Worm (Caenorhabditis elegans): ENCODE results near the gene lact-7.

DNA sequence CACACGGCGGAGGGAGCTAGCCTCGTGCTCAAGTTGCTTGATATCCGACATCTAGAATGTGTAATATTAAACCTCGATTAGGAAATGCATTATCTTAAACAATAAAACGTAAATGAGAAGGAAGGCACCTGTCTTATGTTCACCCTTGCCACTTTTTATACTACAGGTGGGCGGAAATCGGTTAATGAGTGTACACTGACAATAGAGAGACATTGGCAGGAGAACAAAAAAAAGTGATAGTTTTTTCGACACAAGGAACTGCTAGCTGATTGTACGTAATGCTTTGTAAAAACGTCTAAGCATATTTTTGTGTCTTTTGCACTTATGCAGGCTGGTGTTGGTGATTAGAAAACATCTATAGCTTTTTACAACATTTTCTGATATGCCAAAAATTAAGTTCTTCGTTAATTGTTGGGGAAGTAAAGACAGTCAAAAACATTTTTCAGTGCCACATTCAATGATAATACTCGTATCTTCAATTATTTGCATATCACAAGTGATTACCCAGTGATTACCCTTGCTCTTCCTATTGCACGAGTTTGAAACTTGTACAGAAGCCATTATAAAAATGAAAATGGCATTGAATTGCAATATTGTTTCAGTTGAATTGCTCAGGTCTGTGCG lies 46.6 kb upstream of the lact-7 start, which contains the start of gene col-180:
- TF ChIP-seq hrde-1 (tag; optimal IDR thresholded peaks at IDR 0.05; ENCODE audit: borderline replicate concordance) (no peak), ekl-4 (GFP tag; IDR thresholded peaks at IDR 0.05) (no peak), gei-17 (GFP tag; optimal IDR thresholded peaks at IDR 0.05) (no peak), pha-4 (tag; optimal IDR thresholded peaks at IDR 0.05) (no peak), nhr-179 (tag; optimal IDR thresholded peaks at IDR 0.05) (no peak), mcd-1 (GFP tag; IDR thresholded peaks at IDR 0.05) (no peak), snpc-4 (GFP tag; optimal IDR thresholded peaks at IDR 0.05) (no peak), snpc-4 (tag; optimal IDR thresholded peaks at IDR 0.05) (no peak), B0336.3 (GFP tag; IDR thresholded peaks at IDR 0.05) (no peak), aptf-3 (GFP tag; IDR thresholded peaks at IDR 0.05) (no peak)
